Worm (Caenorhabditis elegans): ENCODE measurements around the gene C04A11.1.

Gene C04A11.1

DNA sequence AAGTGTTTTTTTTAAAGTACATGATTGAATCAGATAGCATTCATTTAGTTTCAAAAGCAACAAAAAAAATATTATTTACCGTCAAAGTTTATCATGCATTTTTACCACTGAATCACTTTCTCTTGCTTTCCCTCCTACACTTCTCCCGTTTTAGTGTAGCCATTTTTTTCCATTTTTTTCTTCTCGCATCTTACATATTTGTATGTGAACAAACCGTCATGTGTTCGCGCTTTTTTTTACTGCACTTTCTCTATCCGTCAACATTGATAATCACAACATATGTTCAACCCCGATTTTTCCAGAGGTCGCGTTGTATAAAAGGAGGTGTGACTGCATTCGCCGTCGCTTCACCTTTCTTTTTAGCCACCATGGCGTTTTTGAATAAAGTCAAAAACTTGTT lies 16.6 kb downstream of the C04A11.1 start, which contains the start of gene gck-4:
Gene gck-4, plus strand, starts transcription at position 301 of the 400 bp plus-strand sequence.
- TF ChIP-seq snpc-4 (tag; optimal IDR thresholded peaks at IDR 0.05) (no peak), ceh-32 (tag; optimal IDR thresholded peaks at IDR 0.05; ENCODE audit: poor library complexity) (no peak), pha-4 (GFP tag; IDR thresholded peaks at IDR 0.05) (no peak), pha-4 (tag; optimal IDR thresholded peaks at IDR 0.05) (no peak), madf-9 (GFP tag; conservative IDR thresholded peaks at IDR 0.05) (no peak), sdz-12 (GFP tag; optimal IDR thresholded peaks at IDR 0.05) (no peak), zfp-2 (tag; optimal IDR thresholded peaks at IDR 0.05) (no peak), jun-1 (tag; optimal IDR thresholded peaks at IDR 0.05) (no peak), Y105C5A.15 (GFP tag; IDR thresholded peaks at IDR 0.05) (no peak), aha-1 (tag) (peak; percentile 16), nhr-42 (GFP tag; IDR thresholded peaks at IDR 0.05) (no peak), lir-3 (tag; optimal IDR thresholded peaks at IDR 0.05) (no peak), nhr-28 (tag; optimal IDR thresholded peaks at IDR 0.05) (peak; percentile 55), nhr-11 (tag; optimal IDR thresholded peaks at IDR 0.05) (no peak), lim-7 (GFP tag; IDR thresholded peaks at IDR 0.05) (no peak), zag-1 (tag; optimal IDR thresholded peaks at IDR 0.05) (no peak), hlh-30 (tag; optimal IDR thresholded peaks at IDR 0.05; ENCODE audit: insufficient read depth) (peak; percentile 5)

DNA sequence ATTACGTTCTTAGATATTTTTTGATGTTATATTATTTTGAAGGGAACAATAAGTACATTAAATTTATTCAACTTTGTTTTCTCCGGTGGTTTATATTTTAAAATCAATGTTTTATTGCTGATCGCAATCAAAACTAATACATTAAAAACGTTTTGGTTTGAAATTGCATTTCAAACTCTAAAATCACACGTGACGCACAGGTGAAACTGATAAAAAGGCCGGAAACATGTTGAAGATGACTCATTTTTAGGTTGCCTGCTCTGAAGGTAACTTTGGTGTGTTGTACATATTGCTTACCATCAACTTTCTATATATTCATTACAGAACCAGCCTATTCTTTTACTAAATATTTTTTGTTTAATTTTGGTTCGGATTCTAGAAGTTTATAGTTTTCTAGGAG lies 25.4 kb downstream of the C04A11.1 start:
- TF ChIP-seq mdt-29 (GFP tag; IDR thresholded peaks at IDR 0.05) (no peak), nhr-10 (tag; optimal IDR thresholded peaks at IDR 0.05) (no peak), nhr-77 (tag; optimal IDR thresholded peaks at IDR 0.05) (peak; percentile 14), mep-1 (tag; optimal IDR thresholded peaks at IDR 0.05) (no peak), F44E2.7 (GFP tag; IDR thresholded peaks at IDR 0.05) (no peak), php-3 (GFP tag; IDR thresholded peaks at IDR 0.05) (peak; percentile 76), hlh-30 (tag; optimal IDR thresholded peaks at IDR 0.05; ENCODE audit: insufficient read depth) (peak; percentile 44), zag-1 (tag; optimal IDR thresholded peaks at IDR 0.05) (no peak), zip-2 (tag; optimal IDR thresholded peaks at IDR 0.05) (no peak), daf-16 (GFP tag; optimal IDR thresholded peaks at IDR 0.05) (no peak), daf-16 (tag; optimal IDR thresholded peaks at IDR 0.05) (peak; percentile 60), pqm-1 (tag; optimal IDR thresholded peaks at IDR 0.05) (peak; percentile 58), hlh-11 (tag; optimal IDR thresholded peaks at IDR 0.05) (peak; percentile 28), nhr-6 (tag; optimal IDR thresholded peaks at IDR 0.05) (peak; percentile 46), nhr-25 (tag; optimal IDR thresholded peaks at IDR 0.05; ENCODE audit: borderline replicate concordance, insufficient read depth) (no peak), lin-1 (GFP tag; IDR thresholded peaks at IDR 0.05) (no peak), attf-4 (tag; optimal IDR thresholded peaks at IDR 0.05) (no peak), duxl-1 (tag; optimal IDR thresholded peaks at IDR 0.05; ENCODE audit: poor library complexity) (no peak), mdl-1 (tag; optimal IDR thresholded peaks at IDR 0.05) (peak in 1 of 2 experiments; percentile 40), dmd-6 (GFP tag; IDR thresholded peaks at IDR 0.05) (peak; percentile 17; the same call in 1 of the 2 replicates), ceh-20 (GFP tag; IDR thresholded peaks at IDR 0.05) (no peak), cey-2 (tag; optimal IDR thresholded peaks at IDR 0.05; ENCODE audit: borderline replicate concordance, insufficient read depth) (no peak), nhr-28 (tag; optimal IDR thresholded peaks at IDR 0.05) (peak; percentile 29), lim-7 (GFP tag; IDR thresholded peaks at IDR 0.05) (no peak), dve-1 (tag; optimal IDR thresholded peaks at IDR 0.05; ENCODE audit: insufficient read depth) (peak; percentile 73), nhr-11 (tag; optimal IDR thresholded peaks at IDR 0.05) (no peak), unc-39 (tag; optimal IDR thresholded peaks at IDR 0.05) (no peak)

DNA sequence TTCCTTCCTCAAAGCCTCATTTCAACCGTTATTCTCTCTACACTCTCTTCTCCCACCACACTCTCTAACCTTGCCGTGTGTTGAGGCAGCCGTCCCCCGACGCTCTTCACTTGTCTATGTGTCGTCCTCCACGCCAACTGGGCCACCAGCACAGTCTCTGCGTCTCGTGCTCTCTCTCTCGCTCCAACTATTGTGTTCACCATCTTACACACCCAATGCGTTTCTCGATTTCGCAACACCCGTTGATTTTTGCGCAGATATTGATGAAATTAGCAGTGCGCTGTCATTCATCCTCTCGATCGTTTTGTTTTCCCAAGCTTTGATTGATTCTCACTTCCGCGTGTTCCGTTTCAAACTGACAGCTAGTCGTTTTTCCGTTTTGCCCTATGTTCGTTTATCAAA lies 26.8 kb downstream of the C04A11.1 start:
- peak; percentile 22 for TF ChIP-seq nhr-102 (tag; optimal IDR thresholded peaks at IDR 0.05)
- no peak for TF ChIP-seq dpl-1 (GFP tag; optimal IDR thresholded peaks at IDR 0.05)
- TF ChIP-seq lin-13 (GFP tag; optimal IDR thresholded peaks at IDR 0.05) = peak; percentile 35
- peak; percentile 27; the same call in 1 of the 2 replicates for TF ChIP-seq tra-1 (GFP tag; IDR thresholded peaks at IDR 0.05)
- TF ChIP-seq madf-9 (GFP tag; conservative IDR thresholded peaks at IDR 0.05) = no peak
- peak; percentile 83 for TF ChIP-seq hmg-1.1 (GFP tag; IDR thresholded peaks at IDR 0.05)
- TF ChIP-seq egl-43 (GFP tag; IDR thresholded peaks at IDR 0.05) = peak; percentile 75
- TF ChIP-seq hif-1 (tag; optimal IDR thresholded peaks at IDR 0.05) = peak in 1 of 2 experiments; percentile 17
- TF ChIP-seq nhr-77 (tag; optimal IDR thresholded peaks at IDR 0.05) = no peak
- TF ChIP-seq nhr-28 (tag; optimal IDR thresholded peaks at IDR 0.05) = peak; percentile 10
- TF ChIP-seq lin-15B (tag; optimal IDR thresholded peaks at IDR 0.05) = no peak
- peak; percentile 76 for TF ChIP-seq rbr-2 (tag; optimal IDR thresholded peaks at IDR 0.05)
- TF ChIP-seq R02D3.7 (tag; optimal IDR thresholded peaks at IDR 0.05) = no peak
- no peak for TF ChIP-seq ztf-7 (tag; optimal IDR thresholded peaks at IDR 0.05)
- peak; percentile 43 for TF ChIP-seq F37D6.2 (tag; optimal IDR thresholded peaks at IDR 0.05)

Measured in whole organism, L4 larva.